Worm (Caenorhabditis elegans): ENCODE data around the gene F54D5.4.

F54D5.4 gene

DNA sequence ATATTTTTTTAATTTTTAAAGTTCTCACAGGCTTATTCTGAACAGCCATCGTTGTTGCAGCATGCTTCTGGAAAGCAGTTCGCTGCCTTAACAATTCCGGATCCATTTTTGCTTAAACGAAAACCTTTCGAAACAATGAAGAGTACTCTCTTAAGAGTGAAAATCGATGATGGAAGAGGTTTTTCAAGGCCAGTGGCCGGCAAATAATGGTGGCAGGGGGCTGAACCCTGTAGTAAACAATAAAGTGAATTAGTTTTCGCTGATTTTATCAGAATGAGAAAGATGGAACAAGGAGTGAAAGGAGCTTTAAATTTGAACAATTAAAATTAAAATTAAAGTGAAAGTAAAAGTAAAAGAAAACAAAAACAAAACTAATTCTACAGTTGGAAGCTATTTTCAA is 27.2 kb upstream of the F54D5.4 start, which contains the start of gene gtf-2E2:
gtf-2E2 (minus strand) TSS at position 111 of the 400 bp plus-strand sequence.
- TF ChIP-seq nhr-77 (tag; optimal IDR thresholded peaks at IDR 0.05): no peak
- TF ChIP-seq unc-62 (GFP tag; optimal IDR thresholded peaks at IDR 0.05): no peak
- no peak for TF ChIP-seq fos-1 (tag; optimal IDR thresholded peaks at IDR 0.05)
- no peak for TF ChIP-seq pqm-1 (tag; optimal IDR thresholded peaks at IDR 0.05)
- no peak for TF ChIP-seq sea-2 (GFP tag; optimal IDR thresholded peaks at IDR 0.05)
- peak; percentile 42 for TF ChIP-seq hmg-11 (tag; optimal IDR thresholded peaks at IDR 0.05)
- TF ChIP-seq ZK546.5 (tag; optimal IDR thresholded peaks at IDR 0.05): no peak
- TF ChIP-seq egl-5 (tag; optimal IDR thresholded peaks at IDR 0.05): no peak
- TF ChIP-seq lsy-12 (tag; optimal IDR thresholded peaks at IDR 0.05): no peak
- TF ChIP-seq ceh-16 (tag; optimal IDR thresholded peaks at IDR 0.05): no peak
- peak; percentile 37 for TF ChIP-seq pha-4 (tag; optimal IDR thresholded peaks at IDR 0.05)
- no peak for TF ChIP-seq nhr-23 (tag; optimal IDR thresholded peaks at IDR 0.05)
- TF ChIP-seq ztf-4 (tag; optimal IDR thresholded peaks at IDR 0.05): no peak
- peak; percentile 44 for TF ChIP-seq nfya-1 (tag; optimal IDR thresholded peaks at IDR 0.05; ENCODE audit: insufficient read depth)
- no peak for TF ChIP-seq ama-1 (optimal IDR thresholded peaks at IDR 0.05)
- TF ChIP-seq mdl-1 (tag; optimal IDR thresholded peaks at IDR 0.05): no peak
- no peak for TF ChIP-seq tbx-2 (tag; optimal IDR thresholded peaks at IDR 0.05)
- peak; percentile 17 for TF ChIP-seq elt-1 (tag; optimal IDR thresholded peaks at IDR 0.05)
- no peak for TF ChIP-seq nhr-11 (tag; optimal IDR thresholded peaks at IDR 0.05)
- no peak for TF ChIP-seq ceh-9 (tag; optimal IDR thresholded peaks at IDR 0.05)
- TF ChIP-seq elt-3 (tag; optimal IDR thresholded peaks at IDR 0.05): no peak
- TF ChIP-seq nhr-237 (tag; optimal IDR thresholded peaks at IDR 0.05): no peak
- TF ChIP-seq nhr-25 (tag; optimal IDR thresholded peaks at IDR 0.05): peak; percentile 10
- TF ChIP-seq mml-1 (tag; optimal IDR thresholded peaks at IDR 0.05): no peak
- TF ChIP-seq ztf-11 (tag; optimal IDR thresholded peaks at IDR 0.05): no peak
- TF ChIP-seq nhr-67 (tag; optimal IDR thresholded peaks at IDR 0.05): no peak
- TF ChIP-seq lin-15B (tag; optimal IDR thresholded peaks at IDR 0.05): peak; percentile 31
- no peak for TF ChIP-seq nhr-43 (tag; optimal IDR thresholded peaks at IDR 0.05; ENCODE audit: poor library complexity, severe bottlenecking)
- TF ChIP-seq R02D3.7 (tag; optimal IDR thresholded peaks at IDR 0.05): no peak
- peak; percentile 34 for TF ChIP-seq ceh-28 (tag; optimal IDR thresholded peaks at IDR 0.05)
- TF ChIP-seq snpc-4 (tag; optimal IDR thresholded peaks at IDR 0.05): peak; percentile 56
- no peak for TF ChIP-seq ceh-82 (tag; optimal IDR thresholded peaks at IDR 0.05)
- TF ChIP-seq aly-2 (tag; optimal IDR thresholded peaks at IDR 0.05): no peak
- no peak for TF ChIP-seq nhr-12 (tag; optimal IDR thresholded peaks at IDR 0.05)
- no peak for TF ChIP-seq unc-39 (tag; optimal IDR thresholded peaks at IDR 0.05)
- TF ChIP-seq nhr-76 (tag; optimal IDR thresholded peaks at IDR 0.05): no peak
- TF ChIP-seq eor-1 (tag; optimal IDR thresholded peaks at IDR 0.05): no peak
- TF ChIP-seq skn-1 (tag; optimal IDR thresholded peaks at IDR 0.05): no peak
- TF ChIP-seq lin-39 (tag; optimal IDR thresholded peaks at IDR 0.05): peak; percentile 55
- no peak for TF ChIP-seq fkh-10 (GFP tag; optimal IDR thresholded peaks at IDR 0.05)

DNA sequence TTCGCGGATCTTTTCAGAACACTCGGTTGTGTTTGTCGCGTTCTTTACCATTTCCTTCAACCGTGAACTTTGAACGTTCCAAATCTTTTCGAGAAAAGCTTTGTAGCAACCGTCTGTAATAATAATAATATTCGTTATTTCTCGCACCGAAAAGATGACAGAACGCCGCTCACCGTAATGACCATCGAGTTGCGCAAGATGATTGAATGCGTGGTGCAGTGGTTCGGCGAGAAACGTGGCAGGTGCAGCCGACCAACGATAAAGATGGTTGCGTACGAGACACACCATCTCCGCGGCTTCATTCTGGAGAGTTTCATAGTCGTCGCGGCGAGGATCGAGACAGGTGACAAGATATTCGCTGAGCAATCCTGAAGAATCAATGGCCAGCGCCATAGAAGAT is 26.7 kb upstream of the F54D5.4 start:
- TF ChIP-seq ZK546.5 (tag; optimal IDR thresholded peaks at IDR 0.05) (no peak), pha-4 (tag; optimal IDR thresholded peaks at IDR 0.05) (no peak)

DNA sequence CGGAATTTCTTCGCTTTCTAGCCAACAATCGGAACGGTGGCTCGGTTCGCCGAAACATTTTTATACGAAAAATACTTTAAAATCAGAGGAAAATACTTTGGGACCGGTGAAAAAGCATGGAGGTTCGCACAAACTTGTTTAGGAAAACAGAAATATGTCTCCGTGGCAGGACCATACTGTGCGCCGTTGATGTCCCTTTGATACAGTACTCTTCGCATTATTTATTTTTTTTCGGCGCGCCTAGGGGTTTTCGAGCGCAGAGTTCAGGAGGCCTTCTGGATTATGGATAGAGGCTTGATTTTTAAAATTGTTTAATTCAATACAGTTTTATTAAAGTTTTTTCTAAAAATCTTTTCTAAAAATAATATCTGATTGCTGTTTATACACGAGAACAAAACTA is 24.9 kb upstream of the F54D5.4 start, which contains the start of gene F54D5.9:
F54D5.9 (minus strand) TSS at position 115 of the 400 bp plus-strand sequence.
- TF ChIP-seq ama-1 (optimal IDR thresholded peaks at IDR 0.05) (peak; percentile 3), mdl-1 (tag; optimal IDR thresholded peaks at IDR 0.05) (no peak)

DNA sequence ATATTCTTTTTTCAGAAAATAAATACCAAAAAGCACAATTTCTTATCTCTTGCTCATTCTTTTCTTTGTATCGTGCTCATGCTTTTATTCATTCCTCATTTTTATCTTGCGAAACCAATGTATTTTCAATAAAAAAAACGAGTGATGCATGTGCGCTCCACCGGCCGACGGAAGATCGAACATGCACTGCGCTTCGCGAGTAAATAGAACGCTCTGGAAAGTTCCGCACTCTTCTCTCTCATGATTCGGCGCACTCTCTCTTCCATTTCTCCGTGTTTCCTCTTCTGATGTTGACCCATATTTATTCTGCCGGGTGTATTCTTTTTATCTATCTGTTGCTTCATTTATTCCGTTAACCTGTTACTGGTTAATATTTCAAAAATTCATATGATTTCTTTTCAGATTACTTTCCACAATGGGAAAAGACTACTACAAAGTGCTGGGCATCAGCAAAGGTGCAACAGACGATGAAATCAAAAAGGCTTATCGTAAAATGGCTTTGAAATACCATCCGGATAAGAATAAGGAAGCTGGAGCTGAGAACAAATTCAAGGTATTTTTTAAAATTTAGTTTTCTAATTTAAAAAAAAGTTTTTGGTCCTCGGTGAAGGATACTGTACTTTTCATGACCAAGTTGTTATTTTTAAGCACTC is 24.2 kb upstream of the F54D5.4 start, which contains the start of gene dnj-13:
dnj-13 (plus strand) TSS at position 403 of the 653 bp plus-strand sequence.
- TF ChIP-seq ceh-16 (tag; optimal IDR thresholded peaks at IDR 0.05): peak; percentile 30
- TF ChIP-seq mdl-1 (tag; optimal IDR thresholded peaks at IDR 0.05): peak; percentile 54
- TF ChIP-seq nhr-11 (tag; optimal IDR thresholded peaks at IDR 0.05): peak; percentile 49
- no peak for TF ChIP-seq nhr-237 (tag; optimal IDR thresholded peaks at IDR 0.05)
- TF ChIP-seq skn-1 (tag; optimal IDR thresholded peaks at IDR 0.05): peak; percentile 68
- TF ChIP-seq ceh-28 (tag; optimal IDR thresholded peaks at IDR 0.05): peak; percentile 81
- TF ChIP-seq elt-2 (tag; optimal IDR thresholded peaks at IDR 0.05): peak; percentile 83
- peak; percentile 79 for TF ChIP-seq pqm-1 (tag; optimal IDR thresholded peaks at IDR 0.05)
- TF ChIP-seq ztf-11 (tag; optimal IDR thresholded peaks at IDR 0.05): no peak
- no peak for TF ChIP-seq ceh-9 (tag; optimal IDR thresholded peaks at IDR 0.05)
- peak; percentile 93 for TF ChIP-seq nfya-1 (tag; optimal IDR thresholded peaks at IDR 0.05; ENCODE audit: insufficient read depth)
- peak; percentile 96 for TF ChIP-seq pha-4 (tag; optimal IDR thresholded peaks at IDR 0.05)
- peak; percentile 69 for TF ChIP-seq R02D3.7 (tag; optimal IDR thresholded peaks at IDR 0.05)
- no peak for TF ChIP-seq daf-12 (tag; optimal IDR thresholded peaks at IDR 0.05)
- peak; percentile 85 for TF ChIP-seq fkh-10 (GFP tag; optimal IDR thresholded peaks at IDR 0.05)
- no peak for TF ChIP-seq nhr-67 (tag; optimal IDR thresholded peaks at IDR 0.05)
- peak; percentile 61 for TF ChIP-seq nhr-77 (tag; optimal IDR thresholded peaks at IDR 0.05)
- TF ChIP-seq lin-15B (tag; optimal IDR thresholded peaks at IDR 0.05): peak; percentile 92
- no peak for TF ChIP-seq unc-39 (tag; optimal IDR thresholded peaks at IDR 0.05)
- TF ChIP-seq nhr-25 (tag; optimal IDR thresholded peaks at IDR 0.05): peak; percentile 91
- TF ChIP-seq aly-2 (tag; optimal IDR thresholded peaks at IDR 0.05): no peak
- TF ChIP-seq eor-1 (tag; optimal IDR thresholded peaks at IDR 0.05): peak in 1 of 2 experiments; percentile 84
- TF ChIP-seq hmg-11 (tag; optimal IDR thresholded peaks at IDR 0.05): peak; percentile 94
- no peak for TF ChIP-seq mml-1 (tag; optimal IDR thresholded peaks at IDR 0.05)
- peak; percentile 84 for TF ChIP-seq tbx-2 (tag; optimal IDR thresholded peaks at IDR 0.05)
- TF ChIP-seq nhr-76 (tag; optimal IDR thresholded peaks at IDR 0.05): peak; percentile 45
- no peak for TF ChIP-seq unc-62 (GFP tag; optimal IDR thresholded peaks at IDR 0.05)
- peak; percentile 87 for TF ChIP-seq ama-1 (optimal IDR thresholded peaks at IDR 0.05)
- TF ChIP-seq nhr-28 (tag; optimal IDR thresholded peaks at IDR 0.05): no peak
- peak; percentile 55 for TF ChIP-seq fos-1 (tag; optimal IDR thresholded peaks at IDR 0.05)
- TF ChIP-seq sea-2 (GFP tag; optimal IDR thresholded peaks at IDR 0.05): no peak
